Fruit fly (Drosophila melanogaster): Measurements from ENCODE around the gene CG9040.

The CG9040 gene

dm6 chr3L:14004041-14004407, 16.3 kb downstream of the CG9040 start (continued):
- TF ChIP-seq oc (tag; optimal IDR thresholded peaks at IDR 0.05) (peak; percentile 12), Sry-δ (GFP tag; optimal IDR thresholded peaks at IDR 0.05) (peak; percentile 17), vvl (GFP tag; IDR thresholded peaks at IDR 0.05) (peak; percentile 37; the same call in 1 of the 2 replicates), inv (GFP tag; IDR thresholded peaks at IDR 0.05; ENCODE audit: partially characterized antibody) (no peak), CG3847 (GFP tag; IDR thresholded peaks at IDR 0.05) (peak; percentile 5; the same call in 1 of the 2 replicates), CG17829 (tag; optimal IDR thresholded peaks at IDR 0.05) (peak; percentile 9), Bdp1 (GFP tag; optimal IDR thresholded peaks at IDR 0.05) (peak; percentile 30), trem (tag; optimal IDR thresholded peaks at IDR 0.05) (peak; percentile 21), CG13287 (GFP tag; IDR thresholded peaks at IDR 0.05; ENCODE audit: partially characterized antibody) (peak; percentile 33; the same call in 1 of the 2 replicates), slbo (GFP tag; IDR thresholded peaks at IDR 0.05) (peak; percentile 21; the same call in 1 of the 2 replicates), PHDP (tag; optimal IDR thresholded peaks at IDR 0.05) (peak; percentile 35), Rfx (GFP tag; IDR thresholded peaks at IDR 0.05) (peak; percentile 52), kay (GFP tag; optimal IDR thresholded peaks at IDR 0.05) (no peak), CG4360 (GFP tag; IDR thresholded peaks at IDR 0.05) (0 out of 2 replicates have a peak, but pooled peaks have one; percentile 58), Bgb (GFP tag; IDR thresholded peaks at IDR 0.05; ENCODE audit: partially characterized antibody) (0 out of 2 replicates have a peak, but pooled peaks have one; percentile 44), CG2116 (GFP tag; optimal IDR thresholded peaks at IDR 0.05) (peak; percentile 17), scrt (GFP tag; optimal IDR thresholded peaks at IDR 0.05) (peak; percentile 52), prd (optimal IDR thresholded peaks at IDR 0.05) (no peak), prd (GFP tag; IDR thresholded peaks at IDR 0.05) (no peak), bab2 (GFP tag; optimal IDR thresholded peaks at IDR 0.05) (no peak), sob (GFP tag; IDR thresholded peaks at IDR 0.05) (0 out of 2 replicates have a peak, but pooled peaks have one; percentile 33), CG11456 (GFP tag; IDR thresholded peaks at IDR 0.05) (0 out of 3 replicates have a peak, but pooled peaks have one; percentile 34), CG34224 (GFP tag; IDR thresholded peaks at IDR 0.05; ENCODE audit: partially characterized antibody) (peak; percentile 46; the same call in 2 of the 3 replicates), CG6813 (GFP tag; optimal IDR thresholded peaks at IDR 0.05) (no peak), CG33557 (GFP tag; optimal IDR thresholded peaks at IDR 0.05) (peak; percentile 37), otp (GFP tag; IDR thresholded peaks at IDR 0.05) (peak; percentile 60; the same call in 1 of the 3 replicates), CG13624 (GFP tag; optimal IDR thresholded peaks at IDR 0.05) (peak; percentile 12), CG18599 (GFP tag; optimal IDR thresholded peaks at IDR 0.05) (peak; percentile 24), CG12769 (tag; optimal IDR thresholded peaks at IDR 0.05) (peak; percentile 55), CG1832 (GFP tag; optimal IDR thresholded peaks at IDR 0.05) (peak; percentile 86), pan (optimal IDR thresholded peaks at IDR 0.05) (no peak), pan (GFP tag; optimal IDR thresholded peaks at IDR 0.05 in 1 of 2, IDR thresholded peaks at IDR 0.05 in 1 of 2) (peak in 1 of 2 experiments; percentile 37), CG12219 (GFP tag; optimal IDR thresholded peaks at IDR 0.05) (no peak), CG15479 (GFP tag; optimal IDR thresholded peaks at IDR 0.05) (peak; percentile 63), cwo (GFP tag; optimal IDR thresholded peaks at IDR 0.05) (peak; percentile 21), HLHmδ (GFP tag; optimal IDR thresholded peaks at IDR 0.05) (peak; percentile 68), gt (GFP tag; IDR thresholded peaks at IDR 0.05) (peak; percentile 45; the same call in 1 of the 2 replicates), CG12659 (GFP tag; optimal IDR thresholded peaks at IDR 0.05) (peak; percentile 55), CG17568 (GFP tag; optimal IDR thresholded peaks at IDR 0.05) (peak; percentile 16), jigr1 (GFP tag; IDR thresholded peaks at IDR 0.05) (no peak), sens-2 (GFP tag; IDR thresholded peaks at IDR 0.05) (no peak), CG4328 (GFP tag; optimal IDR thresholded peaks at IDR 0.05) (peak; percentile 23), CG8924 (tag; optimal IDR thresholded peaks at IDR 0.05) (peak; percentile 68), psq (GFP tag; optimal IDR thresholded peaks at IDR 0.05) (peak; percentile 99), sug (tag; optimal IDR thresholded peaks at IDR 0.05) (peak; percentile 21), CG4617 (GFP tag; optimal IDR thresholded peaks at IDR 0.05; ENCODE audit: borderline replicate concordance) (peak; percentile 56), CG14860 (GFP tag; IDR thresholded peaks at IDR 0.05; ENCODE audit: partially characterized antibody) (no peak), NK7.1 (GFP tag; optimal IDR thresholded peaks at IDR 0.05) (no peak), CG11696 (GFP tag; IDR thresholded peaks at IDR 0.05) (no peak), sima (GFP tag; optimal IDR thresholded peaks at IDR 0.05) (no peak)
